Fruit fly (Drosophila melanogaster): ENCODE data around the gene Gale.

dm6 chr3L:607551-608314 is 40.6 kb upstream of the Gale start:
- TF ChIP-seq CG12605 (GFP tag; IDR thresholded peaks at IDR 0.05), result no peak
- no peak for TF ChIP-seq Ets98B (GFP tag; IDR thresholded peaks at IDR 0.05)
- TF ChIP-seq fd96Ca (GFP tag; IDR thresholded peaks at IDR 0.05), result no peak
- TF ChIP-seq CG10348 (GFP tag; IDR thresholded peaks at IDR 0.05), result no peak
- TF ChIP-seq D1 (tag; optimal IDR thresholded peaks at IDR 0.05), result no peak
